Worm (Caenorhabditis elegans): Measurements from ENCODE around the gene K05F1.6.

The K05F1.6 gene

DNA sequence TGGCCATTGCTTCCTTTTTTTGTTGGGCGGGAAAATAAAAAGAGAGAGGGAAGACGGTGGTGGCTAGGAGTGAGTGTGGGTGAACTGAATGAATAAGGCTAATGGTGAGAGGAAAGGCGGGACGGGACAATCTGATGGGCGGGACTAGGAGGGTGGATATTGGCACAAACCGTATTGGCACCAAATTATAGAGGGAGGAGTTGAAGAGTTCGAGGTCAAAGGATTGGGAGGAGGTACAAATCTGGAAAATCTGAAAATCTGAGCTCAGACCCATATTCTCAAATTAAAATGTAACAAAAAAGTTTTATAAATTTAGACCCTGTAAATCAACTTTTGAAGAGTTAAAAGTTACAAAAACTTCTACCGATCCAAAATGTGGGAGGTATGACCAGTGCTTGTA is 43.5 kb upstream of the K05F1.6 start, which contains the start of gene hlh-14:
Gene hlh-14, minus strand, starts transcription at position 101 of the 400 bp plus-strand sequence.
- TF ChIP-seq sea-2 (GFP tag; optimal IDR thresholded peaks at IDR 0.05) (no peak), elt-3 (tag; optimal IDR thresholded peaks at IDR 0.05) (no peak), nhr-28 (tag; optimal IDR thresholded peaks at IDR 0.05) (no peak), skn-1 (tag; optimal IDR thresholded peaks at IDR 0.05) (no peak), lin-39 (tag; optimal IDR thresholded peaks at IDR 0.05) (no peak), daf-12 (tag; optimal IDR thresholded peaks at IDR 0.05) (no peak)

DNA sequence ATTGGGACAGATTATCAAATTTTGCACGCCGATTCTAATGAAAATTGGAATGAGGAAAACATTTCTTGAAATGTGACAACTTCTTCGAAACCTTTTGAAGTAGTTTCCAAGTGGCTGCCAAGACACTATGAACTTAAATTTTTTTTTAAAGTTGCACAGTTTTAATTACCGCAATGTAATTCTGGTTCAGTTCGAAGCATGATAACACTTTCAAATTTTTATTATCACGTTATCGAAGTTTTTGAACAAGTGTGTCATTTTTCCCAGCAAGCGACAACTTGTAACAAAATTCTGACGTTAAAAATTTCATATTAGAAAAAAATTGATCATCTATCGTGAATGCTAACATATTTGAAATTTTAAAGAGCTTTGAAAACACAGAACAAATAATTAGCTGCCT is 39.6 kb upstream of the K05F1.6 start:
- TF ChIP-seq elt-2 (tag; optimal IDR thresholded peaks at IDR 0.05) (peak; percentile 73), mdl-1 (tag; optimal IDR thresholded peaks at IDR 0.05) (no peak)

DNA sequence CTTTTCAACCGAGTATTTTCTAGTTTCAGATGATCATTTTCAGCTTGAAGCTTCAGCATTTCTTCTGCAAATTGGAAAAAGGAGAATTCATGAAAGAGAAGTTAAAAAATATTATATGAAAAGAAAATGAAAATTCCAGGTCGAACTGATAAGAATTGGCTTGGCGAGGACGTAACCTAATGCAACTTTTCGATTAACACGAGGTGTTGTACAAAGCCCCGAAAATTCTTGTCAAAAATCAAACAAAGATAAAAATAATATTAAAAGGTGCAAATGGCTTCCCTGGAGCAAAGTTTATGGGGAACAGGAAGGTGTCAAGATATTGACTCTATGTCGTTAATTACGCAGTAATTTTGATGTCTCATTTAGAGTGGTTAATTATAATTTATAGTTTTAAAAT is 38.0 kb upstream of the K05F1.6 start:
- TF ChIP-seq pqm-1 (tag; optimal IDR thresholded peaks at IDR 0.05) = peak; percentile 16
- TF ChIP-seq nhr-25 (tag; optimal IDR thresholded peaks at IDR 0.05) = no peak
- peak; percentile 95 for TF ChIP-seq elt-2 (tag; optimal IDR thresholded peaks at IDR 0.05)
- no peak for TF ChIP-seq pha-4 (tag; optimal IDR thresholded peaks at IDR 0.05)

DNA sequence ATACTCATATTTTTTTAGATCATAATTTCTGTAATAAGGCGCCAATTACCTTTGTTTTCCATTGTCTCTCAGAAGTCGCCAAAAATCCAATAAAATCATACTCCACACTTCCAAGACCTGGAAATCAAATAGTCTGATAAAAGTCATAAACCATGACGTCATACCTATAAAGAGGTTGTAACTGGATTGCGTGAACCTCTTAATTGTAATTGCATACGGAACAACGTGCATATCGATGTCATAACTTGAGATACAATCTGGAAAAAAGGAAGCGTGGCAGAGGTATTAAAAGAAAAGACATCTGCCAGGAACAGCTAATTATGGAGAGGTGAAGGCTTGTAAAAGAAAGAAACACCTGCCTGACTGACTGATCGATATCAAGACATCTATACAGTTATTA is 37.2 kb upstream of the K05F1.6 start, which contains the start of gene F10C1.9:
Gene F10C1.9, minus strand, starts transcription at position 197 of the 400 bp plus-strand sequence.
- TF ChIP-seq nhr-76 (tag; optimal IDR thresholded peaks at IDR 0.05) (no peak), elt-3 (tag; optimal IDR thresholded peaks at IDR 0.05) (no peak), elt-2 (tag; optimal IDR thresholded peaks at IDR 0.05) (peak; percentile 69), mdl-1 (tag; optimal IDR thresholded peaks at IDR 0.05) (no peak)

DNA sequence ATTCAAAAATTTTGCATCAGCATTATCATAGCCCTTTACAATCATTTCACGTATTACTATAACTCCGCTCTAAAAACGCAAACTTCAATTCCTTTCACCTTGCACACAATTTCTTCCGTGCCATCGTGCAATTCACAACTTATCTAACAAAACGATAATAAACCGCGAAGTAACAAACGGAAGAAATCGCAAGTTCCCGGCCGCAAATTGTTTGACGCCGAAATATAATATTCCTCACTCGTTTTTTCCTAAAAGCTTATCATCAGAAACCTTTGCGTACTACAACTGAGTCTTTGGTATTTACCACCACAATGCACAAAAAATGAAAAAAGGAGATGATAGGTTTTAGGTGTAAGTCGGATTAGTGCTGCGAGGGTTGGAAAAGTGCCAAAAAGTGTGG is 35.0 kb upstream of the K05F1.6 start:
- TF ChIP-seq nhr-237 (tag; optimal IDR thresholded peaks at IDR 0.05) (no peak), zag-1 (tag; optimal IDR thresholded peaks at IDR 0.05) (no peak), nhr-12 (tag; optimal IDR thresholded peaks at IDR 0.05) (no peak), elt-2 (tag; optimal IDR thresholded peaks at IDR 0.05) (peak; percentile 94), ama-1 (optimal IDR thresholded peaks at IDR 0.05) (no peak), nhr-23 (tag; optimal IDR thresholded peaks at IDR 0.05) (no peak), nhr-28 (tag; optimal IDR thresholded peaks at IDR 0.05) (no peak), sea-2 (GFP tag; optimal IDR thresholded peaks at IDR 0.05) (no peak)

DNA sequence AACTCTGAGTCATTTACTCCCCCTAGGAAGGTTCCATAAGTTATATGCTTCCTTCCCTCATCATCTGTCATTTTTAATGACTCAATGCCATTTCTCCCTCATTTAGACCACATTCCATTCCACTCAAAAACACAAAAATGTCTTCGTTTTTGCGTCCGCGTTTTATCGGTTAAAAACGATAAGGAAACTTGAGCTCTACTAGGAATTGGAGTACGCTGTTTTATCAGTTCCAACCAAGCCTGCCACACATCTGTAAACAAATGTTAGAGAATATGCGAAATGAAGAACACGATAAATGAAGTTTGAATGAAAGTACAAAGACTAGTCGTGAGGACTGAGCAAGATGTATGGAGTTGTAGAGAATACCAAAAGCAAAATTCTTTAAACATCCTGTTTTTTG is 33.9 kb upstream of the K05F1.6 start:
- TF ChIP-seq aly-2 (tag; optimal IDR thresholded peaks at IDR 0.05) (no peak), jun-1 (tag; optimal IDR thresholded peaks at IDR 0.05) (peak; percentile 76), elt-2 (tag; optimal IDR thresholded peaks at IDR 0.05) (peak; percentile 100), nhr-12 (tag; optimal IDR thresholded peaks at IDR 0.05) (no peak), lin-39 (tag; optimal IDR thresholded peaks at IDR 0.05) (no peak), daf-12 (tag; optimal IDR thresholded peaks at IDR 0.05) (no peak), skn-1 (tag; optimal IDR thresholded peaks at IDR 0.05) (peak; percentile 1), ceh-9 (tag; optimal IDR thresholded peaks at IDR 0.05) (no peak), nhr-11 (tag; optimal IDR thresholded peaks at IDR 0.05) (no peak), lsy-12 (tag; optimal IDR thresholded peaks at IDR 0.05) (no peak), nhr-43 (tag; optimal IDR thresholded peaks at IDR 0.05; ENCODE audit: poor library complexity, severe bottlenecking) (no peak), pha-4 (tag; optimal IDR thresholded peaks at IDR 0.05) (peak; percentile 39), nhr-67 (tag; optimal IDR thresholded peaks at IDR 0.05) (no peak), nhr-77 (tag; optimal IDR thresholded peaks at IDR 0.05) (no peak), egl-5 (tag; optimal IDR thresholded peaks at IDR 0.05) (no peak), nhr-237 (tag; optimal IDR thresholded peaks at IDR 0.05) (no peak), ZK546.5 (tag; optimal IDR thresholded peaks at IDR 0.05) (no peak), pqm-1 (tag; optimal IDR thresholded peaks at IDR 0.05) (peak; percentile 97), nhr-23 (tag; optimal IDR thresholded peaks at IDR 0.05) (no peak)

DNA sequence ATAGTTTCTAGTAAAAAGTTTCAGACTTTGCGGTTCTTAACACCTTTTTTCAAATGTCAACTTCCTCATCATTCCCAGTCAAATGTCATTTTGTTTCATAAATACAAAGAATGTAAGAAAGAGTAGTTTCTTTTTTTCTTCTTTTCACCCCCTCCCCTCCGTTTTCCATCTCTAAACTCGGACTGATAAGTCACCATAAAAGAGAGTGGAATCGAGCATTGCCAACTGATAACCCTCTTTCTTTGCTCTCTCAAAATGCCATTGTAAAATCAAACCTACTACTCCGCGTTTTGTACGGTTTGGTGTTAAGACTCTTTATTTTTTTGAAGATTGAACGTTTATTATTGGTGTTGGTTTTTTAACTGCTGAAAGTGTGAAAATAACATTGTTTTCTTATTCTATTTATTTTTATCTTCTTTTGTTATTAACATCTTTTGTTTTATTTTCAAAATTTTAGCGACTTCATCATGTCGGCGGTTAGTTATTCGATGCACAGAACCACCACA is 32.5 kb upstream of the K05F1.6 start, which contains the start of gene ifb-2:
Gene ifb-2, plus strand, starts transcription at position 456 of the 506 bp plus-strand sequence.
- TF ChIP-seq mml-1 (tag; optimal IDR thresholded peaks at IDR 0.05) (no peak), skn-1 (tag; optimal IDR thresholded peaks at IDR 0.05) (no peak), nhr-12 (tag; optimal IDR thresholded peaks at IDR 0.05) (no peak), pqm-1 (tag; optimal IDR thresholded peaks at IDR 0.05) (peak; percentile 90), fos-1 (tag; optimal IDR thresholded peaks at IDR 0.05) (no peak), ztf-11 (tag; optimal IDR thresholded peaks at IDR 0.05) (no peak), elt-2 (tag; optimal IDR thresholded peaks at IDR 0.05) (peak; percentile 96), zag-1 (tag; optimal IDR thresholded peaks at IDR 0.05) (no peak), unc-62 (GFP tag; optimal IDR thresholded peaks at IDR 0.05) (no peak), elt-1 (tag; optimal IDR thresholded peaks at IDR 0.05) (no peak), nhr-237 (tag; optimal IDR thresholded peaks at IDR 0.05) (no peak)
